Fruit fly (Drosophila melanogaster): Measurements from ENCODE around the gene Mob2.

Gene Mob2

dm6 chr3L:11561946-11562760 lies at the start of gene Mob2, which contains the start of gene CG7394 (continued):
- TF ChIP-seq CG12659 (GFP tag; optimal IDR thresholded peaks at IDR 0.05) = peak; percentile 92
- peak; percentile 94 for TF ChIP-seq vvl (GFP tag; IDR thresholded peaks at IDR 0.05)
- peak; percentile 44 for TF ChIP-seq CG10431 (GFP tag; optimal IDR thresholded peaks at IDR 0.05)
- peak; percentile 53; the same call in 1 of the 3 replicates for TF ChIP-seq jigr1 (GFP tag; IDR thresholded peaks at IDR 0.05)
- TF ChIP-seq Ets65A (GFP tag) = peak; percentile 95
- peak; percentile 91 for TF ChIP-seq CG32772 (GFP tag; IDR thresholded peaks at IDR 0.05)
- TF ChIP-seq dati (GFP tag; IDR thresholded peaks at IDR 0.05) = peak; percentile 67; the same call in 1 of the 2 replicates
- TF ChIP-seq CG4730 (GFP tag; IDR thresholded peaks at IDR 0.05) = peak; percentile 85
- TF ChIP-seq slou (GFP tag; optimal IDR thresholded peaks at IDR 0.05) = peak; percentile 88
- TF ChIP-seq Six4 (GFP tag; optimal IDR thresholded peaks at IDR 0.05) = peak; percentile 90
- peak; percentile 90 for TF ChIP-seq Meics (GFP tag; optimal IDR thresholded peaks at IDR 0.05)
- peak; percentile 81 for TF ChIP-seq Camta (GFP tag; optimal IDR thresholded peaks at IDR 0.05)
- TF ChIP-seq exex (tag; optimal IDR thresholded peaks at IDR 0.05) = peak; percentile 68
- no peak for TF ChIP-seq CG7745 (tag; optimal IDR thresholded peaks at IDR 0.05)
- TF ChIP-seq CG10979 (tag; optimal IDR thresholded peaks at IDR 0.05) = peak; percentile 85
- TF ChIP-seq zfh2 (GFP tag; optimal IDR thresholded peaks at IDR 0.05) = peak; percentile 80
- TF ChIP-seq B-H2 (GFP tag; optimal IDR thresholded peaks at IDR 0.05) = peak; percentile 86
- TF ChIP-seq Ravus (GFP tag; IDR thresholded peaks at IDR 0.05) = peak; percentile 59
- TF ChIP-seq CG8944 (GFP tag; optimal IDR thresholded peaks at IDR 0.05) = peak; percentile 64
- TF ChIP-seq MTF-1 (GFP tag; optimal IDR thresholded peaks at IDR 0.05; ENCODE audit: borderline replicate concordance) = peak; percentile 76
- TF ChIP-seq odd (GFP tag; optimal IDR thresholded peaks at IDR 0.05) = peak; percentile 69
- peak; percentile 95 for TF ChIP-seq PHDP (tag; optimal IDR thresholded peaks at IDR 0.05)
- peak; percentile 97 for TF ChIP-seq slbo (GFP tag; IDR thresholded peaks at IDR 0.05)
- peak; percentile 48 for TF ChIP-seq Usf (GFP tag; optimal IDR thresholded peaks at IDR 0.05)
- TF ChIP-seq CG3281 (GFP tag; optimal IDR thresholded peaks at IDR 0.05) = peak; percentile 87
- TF ChIP-seq CG2712 (tag; optimal IDR thresholded peaks at IDR 0.05) = peak; percentile 89
- peak; percentile 25 for TF ChIP-seq org-1 (GFP tag; optimal IDR thresholded peaks at IDR 0.05)
- TF ChIP-seq rib (GFP tag; IDR thresholded peaks at IDR 0.05) = peak; percentile 87
- TF ChIP-seq CG13296 (GFP tag; optimal IDR thresholded peaks at IDR 0.05) = peak; percentile 83
- TF ChIP-seq CG2116 (GFP tag; optimal IDR thresholded peaks at IDR 0.05) = peak; percentile 92
- peak; percentile 94 for TF ChIP-seq gem (tag; optimal IDR thresholded peaks at IDR 0.05)
- peak; percentile 85 for TF ChIP-seq gsb (GFP tag; IDR thresholded peaks at IDR 0.05)
- TF ChIP-seq CG43689 (GFP tag; IDR thresholded peaks at IDR 0.05) = peak; percentile 53; the same call in 1 of the 2 replicates
- no peak for TF ChIP-seq Dfd (GFP tag; optimal IDR thresholded peaks at IDR 0.05)
- TF ChIP-seq CTCF (GFP tag; optimal IDR thresholded peaks at IDR 0.05) = peak; percentile 4
- TF ChIP-seq CG12155 (GFP tag; optimal IDR thresholded peaks at IDR 0.05) = peak; percentile 91
- TF ChIP-seq CG5953 (GFP tag; IDR thresholded peaks at IDR 0.05) = peak; percentile 82
- peak; percentile 70 for TF ChIP-seq CG13894 (tag; optimal IDR thresholded peaks at IDR 0.05)
- no peak for TF ChIP-seq CG8478 (optimal IDR thresholded peaks at IDR 0.05)
- TF ChIP-seq CG1024 (GFP tag; IDR thresholded peaks at IDR 0.05) = peak; percentile 82
- TF ChIP-seq CG4617 (GFP tag; optimal IDR thresholded peaks at IDR 0.05; ENCODE audit: borderline replicate concordance) = peak; percentile 85
- TF ChIP-seq HHEX (GFP tag; optimal IDR thresholded peaks at IDR 0.05) = peak; percentile 80
- peak; percentile 54 for TF ChIP-seq salm (tag; optimal IDR thresholded peaks at IDR 0.05)
- TF ChIP-seq aop (GFP tag; IDR thresholded peaks at IDR 0.05) = no peak
- TF ChIP-seq CG10959 (GFP tag; IDR thresholded peaks at IDR 0.05) = peak; percentile 65
- TF ChIP-seq Atf-2 (GFP tag; optimal IDR thresholded peaks at IDR 0.05) = peak; percentile 53
- peak; percentile 79 for TF ChIP-seq Sox100B (GFP tag; optimal IDR thresholded peaks at IDR 0.05)
- TF ChIP-seq CG18476 (GFP tag; optimal IDR thresholded peaks at IDR 0.05) = peak; percentile 81
- peak; percentile 78 for TF ChIP-seq cwo (GFP tag; optimal IDR thresholded peaks at IDR 0.05)
- TF ChIP-seq CG4328 (GFP tag; optimal IDR thresholded peaks at IDR 0.05) = peak; percentile 85

Measured in whole organism, embryonic.